Worm (Caenorhabditis elegans) whole organism, L1 larva: ENCODE results near the gene C16D9.4.

Experiments used
- efl-1 ChIP-seq, 4 experiments: fragments of 150-350 bp; optimal IDR thresholded peaks in 3 of 4; peaks in 1 of 4; 1 replicate in 1 of 4; 2 replicates in 3 of 4; lab custom pipeline; 2014; ENCODE audit warnings: missing biosample characterization in 2 of 4, missing genetic modification characterization in 2 of 4, missing genetic modification reagents in 2 of 4
- nhr-85 ChIP-seq: sonication (generic microtip); peaks from one replicate; lab custom pipeline; 2016; ENCODE audit warnings: missing genetic modification characterization, inconsistent platforms, missing compliant biosample characterization
- nhr-90 ChIP-seq: sonication (generic microtip); optimal IDR thresholded peaks from 2 replicates; lab custom pipeline; 2016; ENCODE audit warnings: mild to moderate bottlenecking, missing genetic modification characterization, missing compliant biosample characterization; ENCODE audit not compliant: poor library complexity
- snpc-4 ChIP-seq: fragments of 150-350 bp; optimal IDR thresholded peaks from 2 replicates; lab custom pipeline; 2014; ENCODE audit warnings: missing biosample characterization, missing genetic modification characterization
- ztf-11 ChIP-seq, 2 experiments: sonication (generic microtip); optimal IDR thresholded peaks; 2 replicates each; lab custom pipeline; 2016 to 2017; ENCODE audit warnings: missing genetic modification characterization in 2 of 2, missing biosample characterization in 1 of 2, missing compliant biosample characterization in 1 of 2

ce11 chrV:8252532-8252931 lies 9.8 kb upstream of the C16D9.4 start:
- TF ChIP-seq nhr-90 (tag; lab: Kevin White, UChicago): no peak
- no peak for TF ChIP-seq ztf-11 (tag; optimal IDR thresholded peaks at IDR 0.05; lab: Kevin White, UChicago)
- TF ChIP-seq nhr-85 (tag; lab: Kevin White, UChicago): no peak
- peak; percentile 12 for TF ChIP-seq snpc-4 (tag; lab: Kevin White, UChicago)
- TF ChIP-seq efl-1 (optimal IDR thresholded peaks at IDR 0.05; lab: Kevin White, UChicago): no peak
- no peak for TF ChIP-seq efl-1 (GFP tag; optimal IDR thresholded peaks at IDR 0.05 in 1 of 2; lab: Kevin White, UChicago)
